Worm (Caenorhabditis elegans) whole organism, mixed stage, embryonic: ENCODE data around the gene tbb-1.

Experiments used
- bed-3 ChIP-seq: fragments of 200-800 bp; sonication (Bioruptor generic); optimal IDR thresholded peaks from 3 replicates; lab custom pipeline; 2018; ENCODE audit warnings: mild to moderate bottlenecking, missing genetic modification characterization, moderate library complexity, missing compliant biosample characterization
- elt-3 ChIP-seq: fragments of 150-350 bp; optimal IDR thresholded peaks from 2 replicates; lab custom pipeline; 2014; ENCODE audit warnings: missing biosample characterization, missing genetic modification characterization
- mep-1 ChIP-seq: fragments of 150-350 bp; optimal IDR thresholded peaks from 2 replicates; lab custom pipeline; 2017; ENCODE audit warnings: missing biosample characterization, missing genetic modification reagents, missing genetic modification characterization, inconsistent platforms
- nhr-12 ChIP-seq: fragments of 150-350 bp; optimal IDR thresholded peaks from 2 replicates; lab custom pipeline; 2014; ENCODE audit warnings: missing biosample characterization, missing genetic modification characterization
- nhr-2 ChIP-seq: fragments of 150-350 bp; optimal IDR thresholded peaks from 2 replicates; lab custom pipeline; 2014; ENCODE audit warnings: missing biosample characterization, missing genetic modification characterization
- nhr-237 ChIP-seq: fragments of 150-350 bp; optimal IDR thresholded peaks from 2 replicates; lab custom pipeline; 2014; ENCODE audit warnings: missing biosample characterization, missing genetic modification characterization
- nhr-28 ChIP-seq: fragments of 150-350 bp; optimal IDR thresholded peaks from 2 replicates; lab custom pipeline; 2014; ENCODE audit warnings: missing biosample characterization, missing genetic modification characterization
- pha-4 ChIP-seq: fragments of 150-350 bp; optimal IDR thresholded peaks from 2 replicates; lab custom pipeline; 2018; ENCODE audit warnings: missing biosample characterization, missing genetic modification reagents, missing genetic modification characterization
- snpc-4 ChIP-seq: fragments of 150-350 bp; optimal IDR thresholded peaks from 2 replicates; lab custom pipeline; 2014; ENCODE audit warnings: missing biosample characterization, missing genetic modification characterization
- sptf-1 ChIP-seq: sonication (generic microtip); optimal IDR thresholded peaks from 2 replicates; lab custom pipeline; 2017; ENCODE audit warnings: mild to moderate bottlenecking, missing genetic modification characterization, moderate library complexity, missing compliant biosample characterization
- unc-62 ChIP-seq: fragments of 150-350 bp; optimal IDR thresholded peaks from 2 replicates; lab custom pipeline; 2014; ENCODE audit warnings: missing biosample characterization, missing genetic modification reagents, missing genetic modification characterization
- ztf-11 ChIP-seq: fragments of 150-350 bp; optimal IDR thresholded peaks from 2 replicates; lab custom pipeline; 2014; ENCODE audit warnings: missing biosample characterization, missing genetic modification characterization

- TF ChIP-seq nhr-12 (tag; lab: Kevin White, UChicago) (no peak), nhr-237 (tag; lab: Kevin White, UChicago) (peak; percentile 76), snpc-4 (tag; lab: Kevin White, UChicago) (no peak), elt-3 (tag; lab: Kevin White, UChicago) (no peak), mep-1 (tag; lab: Kevin White, UChicago) (peak; percentile 93), ztf-11 (no peak), nhr-2 (no peak), unc-62 (GFP tag; lab: Kevin White, UChicago) (no peak), pha-4 (peak; percentile 18), sptf-1 (tag; lab: Kevin White, UChicago) (no peak), nhr-28 (tag; lab: Kevin White, UChicago) (no peak), bed-3 (GFP tag; lab: Kevin White, UChicago) (no peak)
Measured at ce11 chrIII:10742382-10742860, at the start of gene tbb-1, which contains the start of gene rib-2.
